Worm (Caenorhabditis elegans): ENCODE data around the gene idpc-1.

- TF ChIP-seq F26F4.8 (GFP tag; conservative IDR thresholded peaks at IDR 0.05) (no peak), ztf-11 (tag; optimal IDR thresholded peaks at IDR 0.05) (no peak), nhr-237 (tag; optimal IDR thresholded peaks at IDR 0.05) (no peak), aha-1 (tag) (peak; percentile 93), nhr-111 (GFP tag; optimal IDR thresholded peaks at IDR 0.05) (no peak), fos-1 (tag; optimal IDR thresholded peaks at IDR 0.05) (no peak)
Observed at ce11 chrIII:11391601-11392520, 35.1 kb upstream of the idpc-1 start.
